Worm (Caenorhabditis elegans) whole organism, young adult: ENCODE measurements around the gene nstp-5.

Source experiments
- D2030.7 ChIP-seq: fragments of 200-800 bp; sonication (Bioruptor generic); IDR thresholded peaks from 2 replicates; pipeline ENCODE4 v1.3.6; 2022; ENCODE audit warnings: missing genetic modification reagents, missing genetic modification characterization, missing compliant biosample characterization
- F22D6.2 ChIP-seq: sonication (generic microtip); optimal IDR thresholded peaks from 2 replicates; lab custom pipeline; 2016; ENCODE audit warnings: mild to moderate bottlenecking, missing genetic modification characterization, missing compliant biosample characterization
- F23B12.7 ChIP-seq: sonication (generic microtip); optimal IDR thresholded peaks from 2 replicates; lab custom pipeline; 2017; ENCODE audit warnings: missing genetic modification characterization, mild to moderate bottlenecking, missing compliant biosample characterization, antibody characterized with exemption, moderate library complexity; ENCODE audit not compliant: insufficient read depth
- F33H1.4 ChIP-seq: fragments of 200-800 bp; sonication (Bioruptor generic); IDR thresholded peaks from 2 replicates; pipeline ENCODE4 v1.3.6; 2022; ENCODE audit warnings: missing genetic modification reagents, missing genetic modification characterization, missing compliant biosample characterization
- F52B5.7 ChIP-seq: sonication (generic microtip); optimal IDR thresholded peaks from 2 replicates; lab custom pipeline; 2016; ENCODE audit warnings: mild to moderate bottlenecking, missing genetic modification characterization, missing compliant biosample characterization
- F57C9.4 ChIP-seq: sonication (generic microtip); optimal IDR thresholded peaks from 2 replicates; lab custom pipeline; 2017; ENCODE audit warnings: mild to moderate bottlenecking, missing genetic modification characterization, missing compliant biosample characterization
- Y53G8AR.9 ChIP-seq: fragments of 200-800 bp; sonication (Bioruptor generic); conservative IDR thresholded peaks from 2 replicates; pipeline ENCODE4 v1.3.6; 2022; ENCODE audit warnings: missing genetic modification reagents, missing genetic modification characterization, missing compliant biosample characterization
- Y79H2A.3 ChIP-seq: fragments of 200-800 bp; sonication (Bioruptor generic); conservative IDR thresholded peaks from 2 replicates; pipeline ENCODE4 v1.3.6; 2022; ENCODE audit warnings: missing genetic modification reagents, missing genetic modification characterization, missing compliant biosample characterization
- Y95B8A.8 ChIP-seq: fragments of 200-800 bp; sonication (Bioruptor generic); IDR thresholded peaks from 2 replicates; pipeline ENCODE4 v1.3.6; 2022; ENCODE audit warnings: missing genetic modification reagents, missing genetic modification characterization, missing compliant biosample characterization
- aptf-3 ChIP-seq: fragments of 200-800 bp; sonication (Bioruptor generic); IDR thresholded peaks from 2 replicates; pipeline ENCODE4 v1.3.6; 2022; ENCODE audit warnings: missing genetic modification characterization, missing compliant biosample characterization
- atf-7 ChIP-seq: sonication (generic microtip); optimal IDR thresholded peaks from 2 replicates; lab custom pipeline; 2017; ENCODE audit warnings: mild to moderate bottlenecking, missing genetic modification characterization, missing compliant biosample characterization
- attf-5 ChIP-seq: fragments of 200-800 bp; sonication (Bioruptor generic); optimal IDR thresholded peaks from 2 replicates; lab custom pipeline; 2018; ENCODE audit warnings: mild to moderate bottlenecking, missing genetic modification characterization, missing compliant biosample characterization
- bed-2 ChIP-seq: fragments of 200-800 bp; sonication (Bioruptor generic); IDR thresholded peaks from 2 replicates; pipeline ENCODE4 v1.3.6; 2022; ENCODE audit warnings: missing genetic modification reagents, missing genetic modification characterization, missing compliant biosample characterization
- ccch-3 ChIP-seq: fragments of 200-800 bp; sonication (Bioruptor generic); optimal IDR thresholded peaks from 2 replicates; lab custom pipeline; 2018; ENCODE audit warnings: mild to moderate bottlenecking, missing genetic modification characterization, missing compliant biosample characterization
- cebp-1 ChIP-seq, 2 experiments: fragments of 200-800 bp in 1 of 2; sonication (Bioruptor generic) in 1 of 2; sonication (generic microtip) in 1 of 2; IDR thresholded peaks in 1 of 2; optimal IDR thresholded peaks in 1 of 2; 2 replicates each; pipeline versions ENCODE4 v1.3.6 to Lab custom; 2017 to 2022; ENCODE audit warnings: missing compliant biosample characterization in 2 of 2, missing genetic modification characterization in 2 of 2, mild to moderate bottlenecking in 1 of 2, missing genetic modification reagents in 1 of 2, moderate library complexity in 1 of 2
- cebp-2 ChIP-seq: fragments of 200-800 bp; sonication (Bioruptor generic); IDR thresholded peaks from 2 replicates; pipeline ENCODE4 v1.3.6; 2022; ENCODE audit warnings: missing genetic modification characterization, missing compliant biosample characterization
- ceh-58 ChIP-seq: fragments of 200-800 bp; sonication (Bioruptor generic); IDR thresholded peaks from 2 replicates; pipeline ENCODE4 v1.3.6; 2022; ENCODE audit warnings: missing genetic modification characterization, missing compliant biosample characterization
- chd-7 ChIP-seq: sonication (generic microtip); optimal IDR thresholded peaks from 2 replicates; lab custom pipeline; 2016; ENCODE audit warnings: mild to moderate bottlenecking, missing genetic modification characterization, moderate library complexity, missing compliant biosample characterization
- egl-18 ChIP-seq: fragments of 200-800 bp; sonication (Bioruptor generic); IDR thresholded peaks from 2 replicates; pipeline ENCODE4 v1.3.6; 2022; ENCODE audit warnings: missing genetic modification reagents, missing genetic modification characterization, missing compliant biosample characterization
- ekl-4 ChIP-seq: fragments of 200-800 bp; sonication (Bioruptor generic); IDR thresholded peaks from 2 replicates; pipeline ENCODE4 v1.3.6; 2022; ENCODE audit warnings: missing genetic modification reagents, missing genetic modification characterization, missing compliant biosample characterization
- hsf-1 ChIP-seq: fragments of 200-800 bp; sonication (Bioruptor generic); IDR thresholded peaks from 2 replicates; pipeline ENCODE4 v1.3.6; 2022; ENCODE audit warnings: missing genetic modification reagents, missing genetic modification characterization, missing compliant biosample characterization
- let-607 ChIP-seq, 2 experiments: fragments of 200-800 bp in 1 of 2; sonication (Bioruptor generic) in 1 of 2; sonication (generic microtip) in 1 of 2; optimal IDR thresholded peaks; 2 replicates each; lab custom pipeline; 2016 to 2018; ENCODE audit warnings: mild to moderate bottlenecking in 2 of 2, missing compliant biosample characterization in 2 of 2, missing genetic modification characterization in 2 of 2, moderate library complexity in 2 of 2, missing genotype in 1 of 2
- lin-26 ChIP-seq: fragments of 200-800 bp; sonication (Bioruptor generic); IDR thresholded peaks from 2 replicates; pipeline ENCODE4 v1.3.6; 2022; ENCODE audit warnings: missing genetic modification reagents, missing genetic modification characterization, missing compliant biosample characterization
- lsl-1 ChIP-seq: fragments of 200-800 bp; sonication (Bioruptor generic); optimal IDR thresholded peaks from 2 replicates; lab custom pipeline; 2018; ENCODE audit warnings: mild to moderate bottlenecking, missing genetic modification characterization, moderate library complexity, missing compliant biosample characterization
- lsy-27 ChIP-seq: sonication (generic microtip); optimal IDR thresholded peaks from 2 replicates; lab custom pipeline; 2017; ENCODE audit warnings: missing genetic modification characterization, mild to moderate bottlenecking, missing compliant biosample characterization, antibody characterized with exemption, missing genotype, borderline replicate concordance; ENCODE audit not compliant: insufficient read depth
- madf-8 ChIP-seq: fragments of 200-800 bp; sonication (Bioruptor generic); conservative IDR thresholded peaks from 2 replicates; pipeline ENCODE4 v1.3.6; 2022; ENCODE audit warnings: missing genetic modification reagents, missing genetic modification characterization, missing compliant biosample characterization
- nfya-2 ChIP-seq: fragments of 200-800 bp; sonication (Bioruptor generic); IDR thresholded peaks from 2 replicates; pipeline ENCODE4 v1.3.6; 2022; ENCODE audit warnings: missing genetic modification reagents, missing genetic modification characterization, missing compliant biosample characterization
- nhr-80 ChIP-seq: sonication (generic microtip); optimal IDR thresholded peaks from 2 replicates; lab custom pipeline; 2016; ENCODE audit warnings: missing genetic modification characterization, missing compliant biosample characterization
- pbrm-1 ChIP-seq: fragments of 200-800 bp; sonication (Bioruptor generic); IDR thresholded peaks from 2 replicates; pipeline ENCODE4 v1.3.6; 2022; ENCODE audit warnings: missing genetic modification reagents, missing genetic modification characterization, missing compliant biosample characterization
- pha-4 ChIP-seq: fragments of 150-350 bp; sonication (generic microtip); optimal IDR thresholded peaks from 2 replicates; lab custom pipeline; 2014; ENCODE audit warnings: missing biosample characterization, missing genetic modification reagents, missing genetic modification characterization
- snpc-1.1 ChIP-seq: sonication (generic microtip); optimal IDR thresholded peaks from 2 replicates; lab custom pipeline; 2017; ENCODE audit warnings: missing genetic modification characterization, mild to moderate bottlenecking, missing compliant biosample characterization, antibody characterized with exemption, moderate library complexity, missing genotype, missing genetic modification reagents; ENCODE audit not compliant: insufficient read depth

nstp-5 gene

ce11 chrIV:12890445-12890844, 35.1 kb downstream of the nstp-5 start, which contains the start of gene K08D8.6:
Gene K08D8.6 (minus strand): TSS chrIV:12890508.
- TF ChIP-seq let-607 (tag; optimal IDR thresholded peaks at IDR 0.05; lab: Kevin White, UChicago) (no peak), F52B5.7 (tag; lab: Kevin White, UChicago) (no peak), nhr-80 (peak; percentile 87), Y95B8A.8 (GFP tag; lab: Robert Waterston, UW) (no peak), atf-7 (tag; lab: Kevin White, UChicago) (peak; percentile 36), snpc-1.1 (tag; lab: Kevin White, UChicago) (no peak), cebp-2 (GFP tag; lab: Robert Waterston, UW) (no peak), D2030.7 (GFP tag; lab: Robert Waterston, UW) (no peak)
- TF ChIP-seq, all 124 proteins: peak for 2

ce11 chrIV:12891080-12891479, 35.7 kb downstream of the nstp-5 start:
- TF ChIP-seq pha-4 (tag; lab: Kevin White, UChicago) = no peak
- TF ChIP-seq cebp-1 (GFP tag; IDR thresholded peaks at IDR 0.05; lab: Robert Waterston, UW) = no peak
- TF ChIP-seq cebp-1 (tag; optimal IDR thresholded peaks at IDR 0.05; lab: Kevin White, UChicago) = peak; percentile 22

- TF ChIP-seq Y79H2A.3 (GFP tag; lab: Robert Waterston, UW) (no peak), F22D6.2 (tag; lab: Kevin White, UChicago) (no peak), ceh-58 (GFP tag; lab: Robert Waterston, UW) (no peak), madf-8 (GFP tag; lab: Robert Waterston, UW) (no peak), aptf-3 (GFP tag; lab: Robert Waterston, UW) (no peak), bed-2 (GFP tag; lab: Robert Waterston, UW) (no peak), F33H1.4 (GFP tag; lab: Robert Waterston, UW) (no peak), lsy-27 (tag; lab: Kevin White, UChicago) (no peak), ekl-4 (GFP tag; lab: Robert Waterston, UW) (no peak)
These were observed 36.8 kb downstream of the nstp-5 start, which contains the start of gene K08D8.1 for ce11 chrIV:12892194-12892593. Gene K08D8.1 (plus strand): TSS chrIV:12892494.

- TF ChIP-seq F57C9.4 (tag; lab: Kevin White, UChicago) (no peak), hsf-1 (GFP tag; lab: Robert Waterston, UW) (no peak), cebp-2 (GFP tag; lab: Robert Waterston, UW) (no peak), cebp-1 (GFP tag; IDR thresholded peaks at IDR 0.05; lab: Robert Waterston, UW) (no peak), cebp-1 (tag; optimal IDR thresholded peaks at IDR 0.05; lab: Kevin White, UChicago) (no peak), D2030.7 (GFP tag; lab: Robert Waterston, UW) (no peak), attf-5 (GFP tag; lab: Kevin White, UChicago) (no peak), egl-18 (GFP tag; lab: Robert Waterston, UW) (no peak), lsl-1 (GFP tag; lab: Kevin White, UChicago) (no peak), ccch-3 (no peak), let-607 (tag; optimal IDR thresholded peaks at IDR 0.05; lab: Kevin White, UChicago) (no peak), Y53G8AR.9 (GFP tag; lab: Robert Waterston, UW) (no peak), bed-2 (GFP tag; lab: Robert Waterston, UW) (no peak), nfya-2 (GFP tag; lab: Robert Waterston, UW) (no peak), chd-7 (tag; lab: Kevin White, UChicago) (no peak), lin-26 (GFP tag; lab: Robert Waterston, UW) (no peak), pbrm-1 (no peak), F23B12.7 (tag; lab: Kevin White, UChicago) (no peak)
These were observed 37.8 kb downstream of the nstp-5 start, which contains the start of gene K08D8.12 for ce11 chrIV:12893166-12893565. Gene K08D8.12 (plus strand): TSS chrIV:12893466.
